Fruit fly (Drosophila melanogaster): ENCODE results near the gene CG42675.

CG42675 gene

DNA sequence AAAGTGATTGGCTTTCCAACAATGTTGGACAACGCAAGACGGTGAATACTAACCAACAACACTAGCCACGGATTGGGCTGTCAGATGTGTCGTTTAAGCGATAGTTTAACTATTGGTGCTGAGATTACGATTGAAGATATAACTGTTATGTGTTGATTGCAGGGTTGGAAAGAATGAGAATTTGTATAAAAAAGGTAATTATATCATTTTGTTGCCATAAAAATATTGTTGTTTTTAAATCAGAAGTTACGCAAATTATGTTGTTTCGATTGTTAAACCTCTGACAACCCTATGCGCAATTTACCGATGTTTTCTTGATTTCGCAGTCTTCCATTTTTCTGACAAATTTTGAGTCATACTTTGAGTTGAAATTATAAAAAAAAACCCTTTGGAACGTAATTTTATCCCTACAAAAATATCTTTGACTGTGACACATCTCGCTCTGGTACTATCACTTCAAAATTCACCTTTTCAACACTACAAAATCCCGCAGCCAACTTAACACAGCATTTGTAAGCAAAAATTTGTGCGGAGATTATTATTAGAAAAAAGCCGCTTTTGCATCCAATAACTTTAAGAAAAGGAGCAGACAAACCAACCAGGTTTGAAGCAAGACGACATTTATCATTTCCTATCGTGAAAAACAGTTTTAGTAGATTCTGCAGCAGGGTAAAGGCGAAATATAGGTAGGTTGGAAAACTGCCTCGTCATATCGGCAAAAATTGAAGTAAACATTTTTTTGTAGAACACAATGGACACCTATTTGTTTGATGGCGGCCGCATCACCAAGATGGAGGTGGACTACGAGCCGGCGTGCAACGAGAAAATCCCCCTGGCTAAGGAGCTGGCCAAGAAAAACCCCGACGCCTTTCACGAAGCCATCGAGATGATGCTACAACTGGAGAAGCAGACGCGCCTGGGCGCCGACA, 24.1 kb upstream of the CG42675 start, which contains the start of the genes Hat1 and Rpn5 (continued):
- 0 out of 2 replicates have a peak, but pooled peaks have one; percentile 38 for TF ChIP-seq dan (GFP tag; IDR thresholded peaks at IDR 0.05)
- TF ChIP-seq CG8089 (GFP tag; optimal IDR thresholded peaks at IDR 0.05) = peak; percentile 87
- TF ChIP-seq ssp (GFP tag; IDR thresholded peaks at IDR 0.05) = peak; percentile 68
- TF ChIP-seq kni (GFP tag; optimal IDR thresholded peaks at IDR 0.05) = no peak
- TF ChIP-seq Hsf (GFP tag; optimal IDR thresholded peaks at IDR 0.05) = peak; percentile 93
- TF ChIP-seq Hey (tag; optimal IDR thresholded peaks at IDR 0.05) = peak; percentile 21

dm6 chr3R:5791497-5791896, 21.9 kb upstream of the CG42675 start, which contains the start of gene Hpf1:
Gene Hpf1 (plus strand): TSS chr3R:5791879.
- TF ChIP-seq ara (GFP tag; IDR thresholded peaks at IDR 0.05) (peak; percentile 96), CG30431 (GFP tag; optimal IDR thresholded peaks at IDR 0.05) (peak; percentile 98), BEAF-32 (GFP tag; optimal IDR thresholded peaks at IDR 0.05) (peak; percentile 44), CG11696 (GFP tag; IDR thresholded peaks at IDR 0.05) (peak; percentile 90), CG6813 (GFP tag; optimal IDR thresholded peaks at IDR 0.05) (peak; percentile 96), C15 (GFP tag; IDR thresholded peaks at IDR 0.05) (peak; percentile 94), pros (GFP tag; optimal IDR thresholded peaks at IDR 0.05) (peak; percentile 30), CG3065 (GFP tag; optimal IDR thresholded peaks at IDR 0.05) (peak; percentile 98), CG8281 (tag; optimal IDR thresholded peaks at IDR 0.05) (peak; percentile 91), D19B (GFP tag; optimal IDR thresholded peaks at IDR 0.05) (peak; percentile 95), nerfin-1 (tag; optimal IDR thresholded peaks at IDR 0.05) (peak; percentile 96), disco-r (GFP tag; optimal IDR thresholded peaks at IDR 0.05) (peak; percentile 98), CG10543 (GFP tag; optimal IDR thresholded peaks at IDR 0.05) (peak; percentile 95), CG9797 (GFP tag; optimal IDR thresholded peaks at IDR 0.05) (peak; percentile 29), D (optimal IDR thresholded peaks at IDR 0.05) (no peak), D (GFP tag; optimal IDR thresholded peaks at IDR 0.05) (peak; percentile 96), hkb (optimal IDR thresholded peaks at IDR 0.05) (no peak), hkb (GFP tag; IDR thresholded peaks at IDR 0.05) (peak; percentile 98), CG1024 (GFP tag; IDR thresholded peaks at IDR 0.05) (peak; percentile 89), Usf (GFP tag; optimal IDR thresholded peaks at IDR 0.05) (peak; percentile 95), Side (GFP tag; optimal IDR thresholded peaks at IDR 0.05) (peak; percentile 98), CG31365 (tag; optimal IDR thresholded peaks at IDR 0.05) (peak; percentile 90), CG17361 (GFP tag; IDR thresholded peaks at IDR 0.05) (peak; percentile 99), Atf6 (GFP tag; IDR thresholded peaks at IDR 0.05) (peak; percentile 98), CG12071 (GFP tag; optimal IDR thresholded peaks at IDR 0.05) (peak; percentile 98), CG14667 (GFP tag; IDR thresholded peaks at IDR 0.05) (peak; percentile 96), Eip74EF (GFP tag; optimal IDR thresholded peaks at IDR 0.05) (peak in 1 of 2 experiments; percentile 97), exex (tag; optimal IDR thresholded peaks at IDR 0.05) (peak; percentile 92), sc (optimal IDR thresholded peaks at IDR 0.05) (no peak), sc (GFP tag; optimal IDR thresholded peaks at IDR 0.05) (peak; percentile 93), Mad (GFP tag; optimal IDR thresholded peaks at IDR 0.05) (peak; percentile 98), CG32767 (GFP tag; IDR thresholded peaks at IDR 0.05) (peak; percentile 97), fd3F (GFP tag; optimal IDR thresholded peaks at IDR 0.05) (peak; percentile 99), CG14050 (GFP tag; IDR thresholded peaks at IDR 0.05) (peak; percentile 95), CG12942 (GFP tag; optimal IDR thresholded peaks at IDR 0.05) (peak; percentile 97), CG12391 (tag; optimal IDR thresholded peaks at IDR 0.05) (peak; percentile 98), CG2199 (GFP tag; IDR thresholded peaks at IDR 0.05) (peak; percentile 85; the same call in 2 of the 3 replicates), lab (GFP tag; optimal IDR thresholded peaks at IDR 0.05) (peak; percentile 99), CG17802 (tag; optimal IDR thresholded peaks at IDR 0.05) (peak; percentile 79), hb (GFP tag; IDR thresholded peaks at IDR 0.05; ENCODE audit: partially characterized antibody) (no peak), CG7556 (GFP tag; optimal IDR thresholded peaks at IDR 0.05) (peak; percentile 97)
